Fruit fly (Drosophila melanogaster): Measurements from ENCODE around the gene CG18048.

Gene CG18048

DNA sequence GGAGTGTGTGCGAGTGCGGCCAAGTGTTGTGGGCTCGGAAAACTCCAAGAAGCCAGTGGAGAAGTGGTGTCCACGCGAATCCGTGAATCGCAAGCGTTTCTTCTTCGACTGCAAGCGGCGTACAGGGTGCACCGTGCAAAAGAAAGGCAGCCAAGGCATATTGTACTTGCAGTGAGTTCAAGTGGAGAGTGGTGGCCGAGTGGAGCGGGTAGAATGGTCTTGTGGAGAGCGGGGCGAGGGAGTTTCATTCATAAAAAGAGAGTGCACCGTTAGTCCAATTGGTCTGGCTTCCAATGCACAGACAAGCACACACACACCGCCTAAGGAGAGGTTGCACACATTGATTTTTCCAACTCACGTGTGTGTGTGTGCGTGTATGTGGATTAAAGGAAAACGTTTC lies 5.3 kb downstream of the CG18048 start (continued):
- TF ChIP-seq Antp (GFP tag; optimal IDR thresholded peaks at IDR 0.05) (no peak), Aef1 (GFP tag; IDR thresholded peaks at IDR 0.05) (no peak), CG33557 (GFP tag; optimal IDR thresholded peaks at IDR 0.05) (no peak), bbx (GFP tag; IDR thresholded peaks at IDR 0.05; ENCODE audit: partially characterized antibody) (no peak; the same call in 1 of the 2 replicates), YL-1 (GFP tag; optimal IDR thresholded peaks at IDR 0.05) (no peak), CG11247 (GFP tag; IDR thresholded peaks at IDR 0.05) (no peak), gt (GFP tag; IDR thresholded peaks at IDR 0.05) (no peak), D (optimal IDR thresholded peaks at IDR 0.05) (peak; percentile 4), D (GFP tag; optimal IDR thresholded peaks at IDR 0.05) (no peak), Meics (GFP tag; optimal IDR thresholded peaks at IDR 0.05) (no peak), sima (GFP tag; optimal IDR thresholded peaks at IDR 0.05) (no peak), z (GFP tag; IDR thresholded peaks at IDR 0.05) (0 out of 3 replicates have a peak, but pooled peaks have one; percentile 31), CG3847 (GFP tag; IDR thresholded peaks at IDR 0.05) (no peak), CG13775 (GFP tag; optimal IDR thresholded peaks at IDR 0.05) (no peak), ac (GFP tag; optimal IDR thresholded peaks at IDR 0.05) (no peak), Hmx (GFP tag; optimal IDR thresholded peaks at IDR 0.05) (no peak), CG14860 (GFP tag; IDR thresholded peaks at IDR 0.05; ENCODE audit: partially characterized antibody) (no peak), ssp (GFP tag; IDR thresholded peaks at IDR 0.05) (no peak), Usf (GFP tag; optimal IDR thresholded peaks at IDR 0.05) (no peak), crp (GFP tag; optimal IDR thresholded peaks at IDR 0.05) (no peak), CG18619 (GFP tag; optimal IDR thresholded peaks at IDR 0.05) (no peak), btn (GFP tag; optimal IDR thresholded peaks at IDR 0.05) (no peak), Asciz (GFP tag; optimal IDR thresholded peaks at IDR 0.05) (no peak), az2 (GFP tag; optimal IDR thresholded peaks at IDR 0.05) (no peak), mirr (GFP tag; optimal IDR thresholded peaks at IDR 0.05) (no peak), Atf3 (GFP tag; optimal IDR thresholded peaks at IDR 0.05) (no peak), dan (GFP tag; IDR thresholded peaks at IDR 0.05) (no peak), aop (GFP tag; IDR thresholded peaks at IDR 0.05) (no peak), onecut (GFP tag; IDR thresholded peaks at IDR 0.05) (peak; percentile 84), Mad (GFP tag; optimal IDR thresholded peaks at IDR 0.05) (no peak), HLHmδ (GFP tag; optimal IDR thresholded peaks at IDR 0.05) (peak; percentile 20), zf30C (GFP tag; optimal IDR thresholded peaks at IDR 0.05) (no peak), CG2889 (GFP tag; IDR thresholded peaks at IDR 0.05) (no peak), org-1 (GFP tag; optimal IDR thresholded peaks at IDR 0.05) (no peak), run (tag; optimal IDR thresholded peaks at IDR 0.05) (no peak), dysf (GFP tag; IDR thresholded peaks at IDR 0.05) (no peak), Hr78 (GFP tag; optimal IDR thresholded peaks at IDR 0.05) (no peak), CG10147 (GFP tag; optimal IDR thresholded peaks at IDR 0.05) (no peak), bab2 (GFP tag; optimal IDR thresholded peaks at IDR 0.05) (no peak), HLH3B (GFP tag; IDR thresholded peaks at IDR 0.05) (no peak), pfk (GFP tag; optimal IDR thresholded peaks at IDR 0.05) (no peak), CG7987 (GFP tag; optimal IDR thresholded peaks at IDR 0.05) (no peak), B-H2 (GFP tag; optimal IDR thresholded peaks at IDR 0.05) (no peak), chm (GFP tag; IDR thresholded peaks at IDR 0.05) (no peak), CG10565 (GFP tag; optimal IDR thresholded peaks at IDR 0.05) (no peak), CG9727 (GFP tag; optimal IDR thresholded peaks at IDR 0.05) (no peak), otp (GFP tag; IDR thresholded peaks at IDR 0.05) (0 out of 3 replicates have a peak, but pooled peaks have one; percentile 4), MESR4 (GFP tag; optimal IDR thresholded peaks at IDR 0.05) (peak; percentile 51), insv (GFP tag; optimal IDR thresholded peaks at IDR 0.05) (peak; percentile 44 to 93), crol (GFP tag; IDR thresholded peaks at IDR 0.05) (peak; percentile 61), pnt (GFP tag; optimal IDR thresholded peaks at IDR 0.05) (no peak), Med (GFP tag) (peak; percentile 27)
